Fruit fly (Drosophila melanogaster): Measurements from ENCODE around the gene wge.
A peak's percentile ranks its signal among the peaks of the same experiment; 100 is the strongest.

The wge gene

dm6 chr3R:22718937-22719606 lies 1.9 kb downstream of the wge start:
- TF ChIP-seq CG17801 (GFP tag; optimal IDR thresholded peaks at IDR 0.05; ENCODE audit: partially characterized antibody), result no peak

- TF ChIP-seq CG17801 (GFP tag; optimal IDR thresholded peaks at IDR 0.05; ENCODE audit: partially characterized antibody), result no peak
These were observed 2.5 kb downstream of the wge start for dm6 chr3R:22718401-22718800.

dm6 chr3R:22717863-22718262 lies 3.1 kb downstream of the wge start:
- TF ChIP-seq CG17801 (GFP tag; optimal IDR thresholded peaks at IDR 0.05; ENCODE audit: partially characterized antibody), result no peak

DNA sequence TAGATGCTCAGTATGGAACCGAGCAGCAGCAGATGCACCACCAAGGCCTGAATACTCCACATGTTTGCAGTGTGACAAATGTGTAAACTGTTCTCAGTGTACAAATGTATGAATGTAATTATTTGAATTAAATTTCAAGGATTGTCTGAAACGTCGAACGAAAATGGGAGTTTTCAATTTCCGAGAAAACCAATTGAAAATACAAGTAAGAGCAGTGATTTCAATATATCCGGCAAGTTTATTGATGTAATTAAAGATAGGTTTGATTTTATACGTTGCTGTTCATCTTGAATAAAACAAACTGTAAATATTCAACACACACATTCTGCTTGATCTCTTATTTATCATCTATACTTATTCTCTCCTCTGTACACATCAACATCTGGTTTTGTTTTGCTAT lies 10.3 kb downstream of the wge start, which contains the start of gene CG4907:
TSS of gene CG4907 (minus strand) at position 101 of the 400 bp plus-strand sequence.
- no peak for TF ChIP-seq CG17801 (GFP tag; optimal IDR thresholded peaks at IDR 0.05; ENCODE audit: partially characterized antibody)

DNA sequence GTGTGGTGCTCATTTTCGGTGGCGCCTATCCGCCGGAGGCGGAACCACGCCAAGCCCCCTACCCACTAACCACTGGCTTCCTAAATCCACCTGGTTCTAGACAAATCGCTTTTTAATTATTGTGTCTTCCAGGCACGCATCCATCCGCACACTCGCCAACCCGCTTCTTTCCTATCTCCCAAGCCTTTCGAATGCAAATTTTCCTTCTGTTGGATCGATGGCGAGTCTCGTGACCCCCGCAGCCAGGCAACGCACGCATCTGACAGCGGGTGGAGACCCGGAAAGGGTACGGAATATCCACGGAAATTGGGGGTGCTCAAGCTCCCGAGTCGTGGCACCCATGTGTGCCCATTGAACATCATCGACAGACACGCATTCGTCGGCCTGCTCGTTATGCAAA lies 13.8 kb downstream of the wge start, which contains the start of gene CG13842:
TSS of gene CG13842 (minus strand) at position 101 of the 400 bp plus-strand sequence.
- no peak for TF ChIP-seq CG17801 (GFP tag; optimal IDR thresholded peaks at IDR 0.05; ENCODE audit: partially characterized antibody)

DNA sequence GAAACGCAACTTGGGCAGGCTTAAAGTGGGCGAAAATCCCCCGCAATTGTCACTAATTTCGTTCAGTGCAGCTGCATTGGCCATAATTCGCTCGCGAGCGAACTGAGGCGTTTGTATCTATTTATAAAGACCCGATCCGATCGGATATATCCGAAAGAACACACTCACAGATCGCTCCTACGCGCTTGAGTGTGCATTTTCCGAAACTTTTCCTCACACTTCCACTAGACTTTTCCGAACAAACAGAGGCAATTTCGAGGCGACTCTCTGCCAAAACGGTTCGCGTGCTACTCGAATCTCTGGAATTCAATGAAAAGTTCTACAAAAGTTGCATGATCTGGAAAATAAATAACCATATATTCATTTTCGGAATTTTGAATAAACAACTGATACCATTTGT lies 19.2 kb downstream of the wge start, which contains the start of the genes CG6972 and CCAP:
TSS of gene CG6972 (plus strand) at position 215 of the 400 bp plus-strand sequence.
TSS of gene CCAP (minus strand) at position 292 of the 400 bp plus-strand sequence.
- TF ChIP-seq CG17801 (GFP tag; optimal IDR thresholded peaks at IDR 0.05; ENCODE audit: partially characterized antibody), result no peak

DNA sequence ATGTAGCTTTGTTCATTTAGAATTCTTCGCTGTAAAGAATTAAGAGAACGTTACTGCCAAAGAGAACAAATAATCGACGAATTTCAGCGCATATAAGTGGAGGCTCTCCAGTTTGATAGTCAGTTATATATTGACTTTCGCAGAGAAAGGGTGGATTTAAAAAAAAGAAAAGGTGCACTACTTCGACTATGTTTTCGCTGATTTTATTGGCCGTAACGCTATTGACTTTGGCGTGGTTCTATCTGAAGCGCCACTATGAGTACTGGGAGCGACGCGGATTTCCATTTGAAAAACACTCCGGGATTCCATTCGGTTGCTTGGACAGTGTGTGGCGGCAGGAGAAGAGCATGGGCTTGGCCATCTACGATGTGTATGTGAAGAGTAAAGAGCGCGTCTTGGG lies 22.7 kb downstream of the wge start, which contains the start of gene Cyp6d4:
TSS of gene Cyp6d4 (plus strand) at position 112 of the 400 bp plus-strand sequence.
- no peak for TF ChIP-seq CG17801 (GFP tag; optimal IDR thresholded peaks at IDR 0.05; ENCODE audit: partially characterized antibody)

- no peak for TF ChIP-seq CG17801 (GFP tag; optimal IDR thresholded peaks at IDR 0.05; ENCODE audit: partially characterized antibody)
These were observed 26.3 kb downstream of the wge start, which contains the start of gene cd for dm6 chr3R:22694659-22695058. cd (plus strand) TSS chr3R:22694959.

- peak; percentile 92 for TF ChIP-seq CG17801 (GFP tag; optimal IDR thresholded peaks at IDR 0.05; ENCODE audit: partially characterized antibody)
These were observed 30.6 kb downstream of the wge start, which contains the start of the genes wfs1 and Nup133 for dm6 chr3R:22690311-22690710. wfs1 (minus strand) TSS chr3R:22690380. Nup133 (plus strand) TSS chr3R:22690607.

DNA sequence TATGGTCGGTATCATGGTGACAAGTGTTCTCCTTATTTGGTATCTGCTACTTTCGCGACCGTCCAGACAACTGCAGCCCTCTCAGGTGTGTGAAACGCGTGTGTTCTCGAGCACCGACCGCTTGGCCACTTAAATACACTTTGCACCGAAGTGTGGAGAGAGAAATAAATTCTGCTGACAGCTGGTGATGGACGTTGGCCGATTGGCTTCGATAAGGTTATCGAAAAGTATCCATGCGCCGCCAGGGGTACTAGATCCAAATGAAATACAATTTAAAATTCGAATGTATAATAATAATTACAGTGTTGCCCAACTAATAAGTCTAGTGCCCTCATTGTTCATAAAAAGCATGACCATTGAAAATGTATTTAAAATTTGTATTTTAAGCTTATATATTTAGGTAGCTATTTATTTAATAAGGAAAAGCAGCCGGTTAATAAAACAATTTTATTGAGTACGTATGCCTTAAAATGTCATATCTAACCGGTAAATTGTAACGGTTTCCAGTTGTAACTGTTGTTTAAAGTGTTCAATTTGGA lies 34.5 kb downstream of the wge start, which contains the start of the genes Gclm and CG17625:
TSS of gene Gclm (minus strand) at position 175 of the 539 bp plus-strand sequence.
TSS of gene CG17625 (plus strand) at position 514 of the 539 bp plus-strand sequence.
- peak; percentile 83 for TF ChIP-seq CG17801 (GFP tag; optimal IDR thresholded peaks at IDR 0.05; ENCODE audit: partially characterized antibody)

DNA sequence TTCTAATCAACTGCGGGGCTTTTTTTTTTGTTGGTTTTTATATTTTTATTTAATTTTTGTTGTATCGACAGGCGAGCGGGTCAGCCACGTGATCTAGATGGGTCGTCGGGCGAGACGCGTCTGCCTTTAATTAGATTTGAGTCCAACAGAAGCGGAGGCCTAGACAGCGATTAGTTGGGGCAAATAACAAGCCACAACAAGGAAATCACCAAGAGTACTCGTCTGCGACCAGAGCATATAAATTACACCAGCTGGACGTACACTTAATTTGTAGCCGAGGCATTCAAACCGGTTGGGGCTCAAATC lies 36.0 kb downstream of the wge start:
- TF ChIP-seq CG17801 (GFP tag; optimal IDR thresholded peaks at IDR 0.05; ENCODE audit: partially characterized antibody), result no peak

- TF ChIP-seq CG17801 (GFP tag; optimal IDR thresholded peaks at IDR 0.05; ENCODE audit: partially characterized antibody), result no peak
These were observed 36.7 kb downstream of the wge start for dm6 chr3R:22684044-22684947.

- no peak for TF ChIP-seq CG17801 (GFP tag; optimal IDR thresholded peaks at IDR 0.05; ENCODE audit: partially characterized antibody)
These were observed 45.5 kb downstream of the wge start for dm6 chr3R:22675447-22675846.

- no peak for TF ChIP-seq CG17801 (GFP tag; optimal IDR thresholded peaks at IDR 0.05; ENCODE audit: partially characterized antibody)
These were observed 47.4 kb downstream of the wge start for dm6 chr3R:22673528-22673959.

Data from ovary, adult (tissue).